Fruit fly (Drosophila melanogaster): Measurements from ENCODE around the gene CG8353.

The CG8353 gene

DNA sequence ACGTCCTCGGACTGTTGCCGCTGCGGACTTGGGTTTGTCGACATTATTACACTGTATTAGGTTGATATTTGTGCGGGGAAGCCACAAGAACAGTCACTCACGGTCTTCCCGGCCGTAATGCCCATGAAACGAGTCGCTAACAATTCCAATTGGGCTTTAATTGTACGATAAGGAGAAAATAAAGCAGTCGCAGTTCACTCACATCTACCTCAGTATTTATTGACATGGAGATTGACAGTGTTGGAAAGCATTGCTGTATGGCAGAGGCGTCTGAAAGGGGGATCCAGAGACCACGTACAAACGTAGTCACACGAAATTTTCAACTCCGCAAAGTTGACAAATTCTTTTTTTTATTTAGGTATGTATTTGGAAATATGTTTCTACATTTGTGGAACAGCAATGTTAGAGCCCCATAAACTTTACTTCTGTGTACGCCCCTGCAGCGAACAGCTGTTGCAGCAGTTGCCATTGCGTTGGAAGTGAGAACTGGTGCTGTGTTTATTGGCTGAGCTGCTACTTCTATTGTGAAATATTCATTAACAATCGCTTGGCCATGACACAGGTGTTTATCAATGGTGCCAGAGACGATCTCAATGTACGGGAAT lies 1.1 kb upstream of the CG8353 start, which contains the start of the genes CG8372 and CG8360 (continued):
- TF ChIP-seq CG15011 (GFP tag; optimal IDR thresholded peaks at IDR 0.05), result peak; percentile 97
- TF ChIP-seq YL-1 (GFP tag; optimal IDR thresholded peaks at IDR 0.05), result peak; percentile 99
- peak; percentile 95 for TF ChIP-seq gsb-n (tag; optimal IDR thresholded peaks at IDR 0.05)
- TF ChIP-seq CG31365 (tag; optimal IDR thresholded peaks at IDR 0.05), result peak; percentile 92
- peak; percentile 99 for TF ChIP-seq Atf3 (GFP tag; optimal IDR thresholded peaks at IDR 0.05)
- TF ChIP-seq cwo (GFP tag; optimal IDR thresholded peaks at IDR 0.05), result peak; percentile 97
- TF ChIP-seq jing (GFP tag; optimal IDR thresholded peaks at IDR 0.05), result peak; percentile 99
- TF ChIP-seq CG17328 (GFP tag; IDR thresholded peaks at IDR 0.05), result peak; percentile 99
- peak; percentile 92 for TF ChIP-seq twi (tag; optimal IDR thresholded peaks at IDR 0.05)
- TF ChIP-seq dmrt11E (tag; optimal IDR thresholded peaks at IDR 0.05), result peak; percentile 95
- peak; percentile 92 for TF ChIP-seq Nf-YC (tag; optimal IDR thresholded peaks at IDR 0.05)
- peak; percentile 99 for TF ChIP-seq corto (GFP tag; optimal IDR thresholded peaks at IDR 0.05)
- peak; percentile 99 for TF ChIP-seq so (GFP tag; IDR thresholded peaks at IDR 0.05)
- TF ChIP-seq Med (GFP tag), result peak; percentile 100
- peak; percentile 49 for TF ChIP-seq Scr (GFP tag; IDR thresholded peaks at IDR 0.05; ENCODE audit: partially characterized antibody)
- TF ChIP-seq CG17612 (GFP tag; IDR thresholded peaks at IDR 0.05), result peak; percentile 97
- peak; percentile 94 for TF ChIP-seq ssp (GFP tag; IDR thresholded peaks at IDR 0.05)
- peak; percentile 99 for TF ChIP-seq eyg (GFP tag; optimal IDR thresholded peaks at IDR 0.05)
- TF ChIP-seq emc (GFP tag; optimal IDR thresholded peaks at IDR 0.05), result peak; percentile 98
- TF ChIP-seq CG5953 (GFP tag; IDR thresholded peaks at IDR 0.05), result peak; percentile 98
- TF ChIP-seq CG31224 (GFP tag; IDR thresholded peaks at IDR 0.05), result peak; percentile 97
- TF ChIP-seq Side (GFP tag; optimal IDR thresholded peaks at IDR 0.05), result peak; percentile 99
- peak; percentile 99 for TF ChIP-seq CG12942 (GFP tag; optimal IDR thresholded peaks at IDR 0.05)
- peak; percentile 98 for TF ChIP-seq fd96Cb (tag; optimal IDR thresholded peaks at IDR 0.05)
- peak; percentile 99 for TF ChIP-seq Awh (GFP tag; IDR thresholded peaks at IDR 0.05)
- peak; percentile 97 for TF ChIP-seq MTF-1 (GFP tag; optimal IDR thresholded peaks at IDR 0.05; ENCODE audit: borderline replicate concordance)
- peak; percentile 99 for TF ChIP-seq Camta (GFP tag; optimal IDR thresholded peaks at IDR 0.05)
- peak; percentile 97 for TF ChIP-seq CG14710 (tag; optimal IDR thresholded peaks at IDR 0.05)
- TF ChIP-seq bowl (GFP tag; IDR thresholded peaks at IDR 0.05), result peak; percentile 97
- peak; percentile 99 for TF ChIP-seq lab (GFP tag; optimal IDR thresholded peaks at IDR 0.05)
- peak; percentile 46 for TF ChIP-seq gfzf (GFP tag; optimal IDR thresholded peaks at IDR 0.05)
- TF ChIP-seq CG18764 (GFP tag; optimal IDR thresholded peaks at IDR 0.05), result peak; percentile 98
- TF ChIP-seq CG10366 (GFP tag; IDR thresholded peaks at IDR 0.05), result peak; percentile 99
- peak; percentile 99 for TF ChIP-seq sens-2 (GFP tag; IDR thresholded peaks at IDR 0.05)
- TF ChIP-seq ato (GFP tag; IDR thresholded peaks at IDR 0.05; ENCODE audit: partially characterized antibody), result peak; percentile 44; the same call in 1 of the 2 replicates
- TF ChIP-seq tx (GFP tag; optimal IDR thresholded peaks at IDR 0.05), result peak; percentile 99
- TF ChIP-seq CG34376 (GFP tag; optimal IDR thresholded peaks at IDR 0.05), result peak; percentile 98
- TF ChIP-seq mld (GFP tag; IDR thresholded peaks at IDR 0.05; ENCODE audit: partially characterized antibody), result no peak
- TF ChIP-seq CG1647 (GFP tag; optimal IDR thresholded peaks at IDR 0.05), result peak; percentile 99
- TF ChIP-seq CG12769 (tag; optimal IDR thresholded peaks at IDR 0.05), result peak; percentile 98
- TF ChIP-seq CG11560 (tag; IDR thresholded peaks at IDR 0.05), result peak; percentile 93
- no peak for TF ChIP-seq Trl (optimal IDR thresholded peaks at IDR 0.05)
- peak; percentile 99 for TF ChIP-seq Trl (GFP tag; optimal IDR thresholded peaks at IDR 0.05)
- TF ChIP-seq Hmx (GFP tag; optimal IDR thresholded peaks at IDR 0.05), result peak; percentile 97
- peak; percentile 99 for TF ChIP-seq CG12659 (GFP tag; optimal IDR thresholded peaks at IDR 0.05)
- no peak for TF ChIP-seq tna (GFP tag; IDR thresholded peaks at IDR 0.05; ENCODE audit: partially characterized antibody)
- TF ChIP-seq her (GFP tag; optimal IDR thresholded peaks at IDR 0.05), result peak; percentile 98
- peak; percentile 98 for TF ChIP-seq klu (GFP tag; IDR thresholded peaks at IDR 0.05)
- peak; percentile 98 for TF ChIP-seq org-1 (GFP tag; optimal IDR thresholded peaks at IDR 0.05)
- TF ChIP-seq dm (GFP tag; optimal IDR thresholded peaks at IDR 0.05), result peak; percentile 98

Data from whole organism, embryonic.